Worm (Caenorhabditis elegans) whole organism, mixed stage, embryonic: ENCODE data around the gene ZK105.14.

Source experiments
- M03D4.4 ChIP-seq: sonication (generic microtip); optimal IDR thresholded peaks from 2 replicates; lab custom pipeline; 2017; ENCODE audit warnings: mild to moderate bottlenecking, missing genetic modification characterization, missing compliant biosample characterization
- bed-3 ChIP-seq: fragments of 200-800 bp; sonication (Bioruptor generic); optimal IDR thresholded peaks from 3 replicates; lab custom pipeline; 2018; ENCODE audit warnings: mild to moderate bottlenecking, missing genetic modification characterization, moderate library complexity, missing compliant biosample characterization
- blmp-1 ChIP-seq: fragments of 150-350 bp; optimal IDR thresholded peaks from 2 replicates; lab custom pipeline; 2014; ENCODE audit warnings: missing biosample characterization, missing genetic modification characterization
- ceh-39 ChIP-seq: fragments of 150-350 bp; optimal IDR thresholded peaks from 2 replicates; lab custom pipeline; 2014; ENCODE audit warnings: missing biosample characterization, missing genetic modification characterization
- ceh-83 ChIP-seq: fragments of 200-800 bp; sonication (Bioruptor generic); optimal IDR thresholded peaks from 2 replicates; lab custom pipeline; 2018; ENCODE audit warnings: mild to moderate bottlenecking, missing genetic modification characterization, missing compliant biosample characterization
- ces-1 ChIP-seq: fragments of 150-350 bp; optimal IDR thresholded peaks from 2 replicates; lab custom pipeline; 2014; ENCODE audit warnings: missing biosample characterization, missing genetic modification reagents, missing genetic modification characterization
- cnd-1 ChIP-seq: fragments of 200-800 bp; sonication (Bioruptor generic); optimal IDR thresholded peaks from 2 replicates; lab custom pipeline; 2018; ENCODE audit warnings: mild to moderate bottlenecking, missing genetic modification characterization, missing compliant biosample characterization
- elt-1 ChIP-seq: sonication (generic microtip); optimal IDR thresholded peaks from 2 replicates; lab custom pipeline; 2017; ENCODE audit warnings: missing genetic modification characterization, mild to moderate bottlenecking, missing compliant biosample characterization, antibody characterized with exemption, moderate library complexity, borderline replicate concordance; ENCODE audit not compliant: insufficient read depth
- elt-3 ChIP-seq: fragments of 150-350 bp; optimal IDR thresholded peaks from 2 replicates; lab custom pipeline; 2014; ENCODE audit warnings: missing biosample characterization, missing genetic modification characterization
- flh-1 ChIP-seq: fragments of 200-800 bp; sonication (Bioruptor generic); optimal IDR thresholded peaks from 2 replicates; lab custom pipeline; 2018; ENCODE audit warnings: mild to moderate bottlenecking, missing genetic modification characterization, moderate library complexity, missing compliant biosample characterization
- ham-2 ChIP-seq: fragments of 200-800 bp; sonication (Bioruptor generic); optimal IDR thresholded peaks from 2 replicates; lab custom pipeline; 2018; ENCODE audit warnings: mild to moderate bottlenecking, missing genetic modification characterization, missing compliant biosample characterization
- hlh-1 ChIP-seq: fragments of 150-350 bp; optimal IDR thresholded peaks from 2 replicates; lab custom pipeline; 2014; ENCODE audit warnings: missing biosample characterization, missing genetic modification reagents, missing genetic modification characterization
- lin-13 ChIP-seq: fragments of 150-350 bp; optimal IDR thresholded peaks from 2 replicates; lab custom pipeline; 2014; ENCODE audit warnings: missing biosample characterization, missing genetic modification characterization
- lin-32 ChIP-seq: fragments of 200-800 bp; sonication (Bioruptor generic); optimal IDR thresholded peaks from 2 replicates; lab custom pipeline; 2018; ENCODE audit warnings: mild to moderate bottlenecking, missing genetic modification characterization, missing compliant biosample characterization
- lsy-2 ChIP-seq: fragments of 150-350 bp; optimal IDR thresholded peaks from 2 replicates; lab custom pipeline; 2014; ENCODE audit warnings: missing biosample characterization, missing genetic modification characterization
- mab-5 ChIP-seq: fragments of 150-350 bp; optimal IDR thresholded peaks from 2 replicates; lab custom pipeline; 2014; ENCODE audit warnings: missing biosample characterization, missing genetic modification characterization
- mep-1 ChIP-seq: fragments of 150-350 bp; optimal IDR thresholded peaks from 2 replicates; lab custom pipeline; 2017; ENCODE audit warnings: missing biosample characterization, missing genetic modification reagents, missing genetic modification characterization, inconsistent platforms
- mls-2 ChIP-seq: sonication (generic microtip); optimal IDR thresholded peaks from 2 replicates; lab custom pipeline; 2016; ENCODE audit warnings: mild to moderate bottlenecking, missing genetic modification characterization, moderate library complexity, missing compliant biosample characterization
- nhr-12 ChIP-seq: fragments of 150-350 bp; optimal IDR thresholded peaks from 2 replicates; lab custom pipeline; 2014; ENCODE audit warnings: missing biosample characterization, missing genetic modification characterization
- nhr-2 ChIP-seq: fragments of 150-350 bp; optimal IDR thresholded peaks from 2 replicates; lab custom pipeline; 2014; ENCODE audit warnings: missing biosample characterization, missing genetic modification characterization
- nhr-237 ChIP-seq: fragments of 150-350 bp; optimal IDR thresholded peaks from 2 replicates; lab custom pipeline; 2014; ENCODE audit warnings: missing biosample characterization, missing genetic modification characterization
- nhr-28 ChIP-seq: fragments of 150-350 bp; optimal IDR thresholded peaks from 2 replicates; lab custom pipeline; 2014; ENCODE audit warnings: missing biosample characterization, missing genetic modification characterization
- nhr-76 ChIP-seq: sonication (generic microtip); optimal IDR thresholded peaks from 2 replicates; lab custom pipeline; 2017; ENCODE audit warnings: missing biosample characterization, missing genetic modification characterization
- pha-4 ChIP-seq: fragments of 150-350 bp; optimal IDR thresholded peaks from 2 replicates; lab custom pipeline; 2018; ENCODE audit warnings: missing biosample characterization, missing genetic modification reagents, missing genetic modification characterization
- sem-2 ChIP-seq: fragments of 200-800 bp; sonication (Bioruptor generic); optimal IDR thresholded peaks from 2 replicates; lab custom pipeline; 2018; ENCODE audit warnings: mild to moderate bottlenecking, missing genetic modification characterization, missing compliant biosample characterization
- sptf-1 ChIP-seq: sonication (generic microtip); optimal IDR thresholded peaks from 2 replicates; lab custom pipeline; 2017; ENCODE audit warnings: mild to moderate bottlenecking, missing genetic modification characterization, moderate library complexity, missing compliant biosample characterization
- tbx-8 ChIP-seq: fragments of 200-800 bp; sonication (Bioruptor generic); optimal IDR thresholded peaks from 2 replicates; lab custom pipeline; 2018; ENCODE audit warnings: mild to moderate bottlenecking, missing genetic modification characterization, moderate library complexity, missing compliant biosample characterization
- unc-120 ChIP-seq: sonication (generic microtip); optimal IDR thresholded peaks from 2 replicates; lab custom pipeline; 2017; ENCODE audit warnings: missing genetic modification characterization, missing compliant biosample characterization; ENCODE audit not compliant: poor library complexity, severe bottlenecking
- unc-39 ChIP-seq: fragments of 150-350 bp; optimal IDR thresholded peaks from 2 replicates; lab custom pipeline; 2014; ENCODE audit warnings: missing biosample characterization, missing genetic modification characterization
- unc-62 ChIP-seq: fragments of 150-350 bp; optimal IDR thresholded peaks from 2 replicates; lab custom pipeline; 2014; ENCODE audit warnings: missing biosample characterization, missing genetic modification reagents, missing genetic modification characterization
- zip-8 ChIP-seq: fragments of 150-350 bp; optimal IDR thresholded peaks from 2 replicates; lab custom pipeline; 2014; ENCODE audit warnings: missing biosample characterization, missing genetic modification characterization

Gene ZK105.14

DNA sequence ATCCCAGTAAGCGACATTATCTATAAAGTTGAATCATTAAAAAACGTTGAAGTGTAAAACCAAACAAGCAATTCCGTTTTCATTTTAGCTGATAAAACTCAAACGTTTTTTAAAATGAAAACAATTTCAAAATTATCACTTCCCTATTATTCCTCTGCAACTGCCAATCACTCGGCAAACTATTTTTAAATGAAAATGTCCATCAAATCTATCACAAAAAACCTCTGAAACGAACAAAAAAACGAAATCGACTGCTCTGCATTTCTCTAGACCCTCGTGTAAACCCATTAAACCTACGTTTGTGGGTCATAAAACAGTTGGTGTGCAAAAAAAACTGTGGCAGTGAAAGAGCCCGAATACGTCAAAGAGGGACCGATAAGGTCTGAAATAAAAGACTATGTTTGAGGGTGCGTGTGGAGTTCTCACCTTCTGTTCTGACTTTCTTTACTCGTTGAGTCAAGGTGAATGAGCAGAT, 20.7 kb upstream of the ZK105.14 start, which contains the start of gene fbxl-5:
Gene fbxl-5, plus strand, starts transcription at position 425 of the 475 bp plus-strand sequence.
- TF ChIP-seq lin-13 (no peak), nhr-237 (no peak), lsy-2 (tag; lab: Kevin White, UChicago) (no peak), ces-1 (GFP tag; lab: Kevin White, UChicago) (no peak), unc-39 (no peak), ham-2 (no peak), unc-120 (tag; lab: Kevin White, UChicago) (no peak), ceh-39 (tag; lab: Kevin White, UChicago) (no peak), bed-3 (GFP tag; lab: Kevin White, UChicago) (no peak), elt-3 (tag; lab: Kevin White, UChicago) (no peak), cnd-1 (no peak), blmp-1 (tag; lab: Kevin White, UChicago) (no peak), sptf-1 (tag; lab: Kevin White, UChicago) (no peak), mls-2 (tag; lab: Kevin White, UChicago) (no peak)

DNA sequence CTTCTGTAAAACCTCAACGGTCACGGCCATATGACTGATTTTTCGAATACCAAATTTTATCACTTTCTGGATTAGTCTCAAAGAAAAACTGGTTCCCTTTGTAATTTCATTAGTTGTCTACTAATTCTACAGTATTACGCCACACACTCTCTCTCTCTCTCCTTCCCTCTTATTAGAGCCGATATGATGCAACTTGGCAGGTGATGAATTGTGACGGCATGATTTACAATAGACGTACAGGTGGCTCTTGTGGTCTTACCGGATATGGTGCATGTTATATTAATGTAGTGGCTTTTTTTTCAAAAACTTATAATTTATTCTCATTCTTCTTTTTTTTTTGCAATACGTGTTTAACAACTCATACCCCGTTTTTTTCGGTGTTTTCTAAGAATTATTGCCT, 20.1 kb upstream of the ZK105.14 start:
- peak; percentile 100 for TF ChIP-seq nhr-2 (tag; lab: Kevin White, UChicago)
- peak; percentile 77 for TF ChIP-seq zip-8 (tag; lab: Kevin White, UChicago)
- no peak for TF ChIP-seq lsy-2 (tag; lab: Kevin White, UChicago)
- TF ChIP-seq unc-62 (GFP tag; lab: Kevin White, UChicago): peak; percentile 55
- TF ChIP-seq sem-2: no peak

- no peak for TF ChIP-seq zip-8 (tag; lab: Kevin White, UChicago)
- TF ChIP-seq ces-1 (GFP tag; lab: Kevin White, UChicago): peak; percentile 9
- TF ChIP-seq nhr-2 (tag; lab: Kevin White, UChicago): peak; percentile 25
Observed at ce11 chrV:7739949-7740348, 18.1 kb upstream of the ZK105.14 start.

DNA sequence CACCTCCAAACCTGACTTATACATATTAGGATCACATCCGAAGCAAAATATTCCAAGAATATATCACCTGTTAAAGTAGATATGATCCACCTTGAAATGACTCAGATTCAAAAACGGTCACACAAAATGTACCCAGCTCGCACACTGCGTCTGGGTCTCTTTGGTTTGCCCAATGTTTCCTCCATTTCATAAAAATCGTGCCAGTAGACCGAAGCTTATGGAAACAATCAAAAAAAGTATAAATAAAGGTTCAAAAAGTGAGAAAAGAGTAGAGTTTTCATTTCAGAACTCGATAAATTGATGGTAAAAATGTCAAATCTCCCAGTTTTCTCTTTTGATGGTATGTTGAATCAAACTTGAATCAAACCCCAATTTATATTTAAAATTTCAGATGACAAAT, 15.9 kb upstream of the ZK105.14 start, which contains the start of gene srr-9:
Gene srr-9, plus strand, starts transcription at position 301 of the 400 bp plus-strand sequence.
- TF ChIP-seq lsy-2 (tag; lab: Kevin White, UChicago): no peak
- no peak for TF ChIP-seq sem-2
- TF ChIP-seq lin-32: no peak
- TF ChIP-seq nhr-12 (tag; lab: Kevin White, UChicago): no peak
- no peak for TF ChIP-seq hlh-1 (tag; lab: Kevin White, UChicago)
- no peak for TF ChIP-seq unc-62 (GFP tag; lab: Kevin White, UChicago)
- no peak for TF ChIP-seq M03D4.4
- no peak for TF ChIP-seq ceh-83
- no peak for TF ChIP-seq ces-1 (GFP tag; lab: Kevin White, UChicago)
- TF ChIP-seq tbx-8 (GFP tag; lab: Kevin White, UChicago): no peak
- no peak for TF ChIP-seq mls-2 (tag; lab: Kevin White, UChicago)
- TF ChIP-seq nhr-2 (tag; lab: Kevin White, UChicago): no peak
- no peak for TF ChIP-seq nhr-76 (tag; lab: Kevin White, UChicago)
- TF ChIP-seq nhr-28 (tag; lab: Kevin White, UChicago): no peak
- no peak for TF ChIP-seq unc-120 (tag; lab: Kevin White, UChicago)
- TF ChIP-seq pha-4 (tag; lab: Kevin White, UChicago): no peak

DNA sequence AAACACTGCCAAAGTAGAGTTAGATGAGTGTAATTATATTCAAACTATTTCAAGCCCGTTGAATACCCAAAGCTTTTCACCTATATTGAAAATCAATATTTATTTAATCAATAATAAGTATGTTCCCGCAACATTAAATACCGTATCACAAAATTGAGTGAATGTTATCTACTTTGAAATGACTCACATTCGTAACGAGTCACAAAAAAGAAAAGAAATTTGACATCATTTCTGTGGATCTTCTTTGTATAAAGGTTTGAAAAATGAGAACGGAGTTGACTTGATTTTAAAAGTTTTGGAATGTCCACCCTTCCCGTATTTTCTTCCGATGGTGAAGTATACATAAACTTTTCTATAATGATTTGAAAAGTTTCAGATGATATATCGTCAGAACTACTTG, 13.5 kb upstream of the ZK105.14 start, which contains the start of gene srr-10:
Gene srr-10, plus strand, starts transcription at position 301 of the 400 bp plus-strand sequence.
- TF ChIP-seq elt-1 (no peak), mep-1 (tag; lab: Kevin White, UChicago) (no peak), nhr-76 (tag; lab: Kevin White, UChicago) (no peak), unc-39 (no peak), lin-32 (no peak), ceh-39 (tag; lab: Kevin White, UChicago) (no peak), mls-2 (tag; lab: Kevin White, UChicago) (no peak), ces-1 (GFP tag; lab: Kevin White, UChicago) (no peak), flh-1 (GFP tag; lab: Kevin White, UChicago) (no peak), sem-2 (no peak), tbx-8 (GFP tag; lab: Kevin White, UChicago) (no peak), nhr-28 (tag; lab: Kevin White, UChicago) (no peak), mab-5 (no peak), sptf-1 (tag; lab: Kevin White, UChicago) (no peak), elt-3 (tag; lab: Kevin White, UChicago) (no peak), lsy-2 (tag; lab: Kevin White, UChicago) (no peak), cnd-1 (no peak), unc-120 (tag; lab: Kevin White, UChicago) (no peak)
